Worm (Caenorhabditis elegans) whole organism, L2 larva: ENCODE data around the gene F20D6.2.

ENCODE experiments used
- ZK546.5 ChIP-seq: sonication (generic microtip); optimal IDR thresholded peaks from 2 replicates; lab custom pipeline; 2017; ENCODE audit warnings: missing biosample characterization, missing genetic modification characterization
- alr-1 ChIP-seq: fragments of 150-350 bp; optimal IDR thresholded peaks from 2 replicates; lab custom pipeline; 2014; ENCODE audit warnings: missing biosample characterization, missing genetic modification characterization
- aly-2 ChIP-seq: fragments of 150-350 bp; optimal IDR thresholded peaks from 2 replicates; lab custom pipeline; 2014; ENCODE audit warnings: missing biosample characterization, missing genetic modification characterization
- ama-1 ChIP-seq: fragments of 150-350 bp; optimal IDR thresholded peaks from 2 replicates; lab custom pipeline; 2018; ENCODE audit warnings: inconsistent platforms
- ceh-82 ChIP-seq: fragments of 150-350 bp; optimal IDR thresholded peaks from 2 replicates; lab custom pipeline; 2014; ENCODE audit warnings: missing biosample characterization, missing genetic modification characterization
- elt-1 ChIP-seq: fragments of 150-350 bp; optimal IDR thresholded peaks from 2 replicates; lab custom pipeline; 2014; ENCODE audit warnings: missing biosample characterization, missing genetic modification characterization
- elt-3 ChIP-seq: sonication (generic microtip); optimal IDR thresholded peaks from 2 replicates; lab custom pipeline; 2017; ENCODE audit warnings: missing biosample characterization, missing genetic modification characterization
- mdl-1 ChIP-seq, 2 experiments: fragments of 150-350 bp in 1 of 2; sonication (generic microtip) in 1 of 2; optimal IDR thresholded peaks; 2 replicates each; lab custom pipeline; 2017; ENCODE audit warnings: missing biosample characterization in 2 of 2, missing genetic modification characterization in 2 of 2
- nhr-10 ChIP-seq: sonication (generic microtip); optimal IDR thresholded peaks from 2 replicates; lab custom pipeline; 2017; ENCODE audit warnings: missing biosample characterization, missing genetic modification characterization
- nhr-129 ChIP-seq: fragments of 150-350 bp; optimal IDR thresholded peaks from 2 replicates; lab custom pipeline; 2014; ENCODE audit warnings: missing biosample characterization, missing genetic modification characterization
- nhr-77 ChIP-seq: fragments of 150-350 bp; optimal IDR thresholded peaks from 2 replicates; lab custom pipeline; 2014; ENCODE audit warnings: missing biosample characterization, missing genetic modification characterization
- peb-1 ChIP-seq: fragments of 150-350 bp; optimal IDR thresholded peaks from 2 replicates; lab custom pipeline; 2014; ENCODE audit warnings: missing biosample characterization, missing genetic modification characterization
- snpc-4 ChIP-seq: fragments of 150-350 bp; optimal IDR thresholded peaks from 2 replicates; lab custom pipeline; 2014; ENCODE audit warnings: missing biosample characterization, missing genetic modification characterization
- unc-62 ChIP-seq: fragments of 150-350 bp; optimal IDR thresholded peaks from 2 replicates; lab custom pipeline; 2014; ENCODE audit warnings: missing biosample characterization, missing genetic modification reagents, missing genetic modification characterization

DNA sequence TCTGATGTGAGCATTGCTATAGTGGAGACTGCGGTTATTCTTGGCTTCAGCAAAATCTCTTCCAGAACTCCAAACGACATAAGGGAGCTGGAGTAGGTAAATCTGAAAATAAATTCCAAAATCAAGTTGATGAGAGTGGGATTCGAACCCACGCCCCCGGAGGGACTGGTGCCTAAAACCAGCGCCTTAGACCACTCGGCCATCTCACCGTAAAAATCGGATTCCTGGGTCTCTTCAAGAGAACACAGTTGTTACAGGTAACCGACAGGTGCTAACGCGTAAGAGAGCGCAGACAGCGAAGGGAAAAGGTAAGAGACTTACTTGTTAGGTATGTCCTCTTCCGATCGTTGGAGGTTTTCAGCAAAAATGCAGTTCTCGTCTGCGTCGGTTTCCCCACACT is 49.5 kb downstream of the F20D6.2 start:
- peak; percentile 49 for TF ChIP-seq snpc-4 (tag; lab: Kevin White, UChicago)
- no peak for TF ChIP-seq elt-3
- TF ChIP-seq ZK546.5 (tag; lab: Kevin White, UChicago): no peak
- TF ChIP-seq ceh-82 (tag; lab: Kevin White, UChicago): no peak
- TF ChIP-seq nhr-10 (tag; lab: Kevin White, UChicago): no peak
- no peak for TF ChIP-seq alr-1
- no peak for TF ChIP-seq unc-62 (GFP tag; lab: Kevin White, UChicago)
- TF ChIP-seq mdl-1 (tag; optimal IDR thresholded peaks at IDR 0.05; lab: Kevin White, UChicago): no peak
- TF ChIP-seq aly-2 (tag; lab: Kevin White, UChicago): no peak
- no peak for TF ChIP-seq ama-1
- no peak for TF ChIP-seq nhr-77 (tag; lab: Kevin White, UChicago)
- peak; percentile 45 for TF ChIP-seq nhr-129 (tag; lab: Kevin White, UChicago)
- TF ChIP-seq peb-1: no peak
- TF ChIP-seq elt-1: no peak
